Worm (Caenorhabditis elegans): ENCODE measurements around the gene math-41.

ce11 chrII:1787208-1787607 is 37.2 kb upstream of the math-41 start:
- TF ChIP-seq cog-1 (tag; optimal IDR thresholded peaks at IDR 0.05) (no peak), ref-1 (GFP tag; conservative IDR thresholded peaks at IDR 0.05) (no peak), ztf-23 (GFP tag; IDR thresholded peaks at IDR 0.05) (no peak), flt-1 (GFP tag; IDR thresholded peaks at IDR 0.05) (no peak)

Measured in whole organism, midembryonic.